Fruit fly (Drosophila melanogaster) whole organism, wandering third instar larva: ENCODE data around the gene Rchy1.

ENCODE experiments used
- Abd-B ChIP-seq: fragments of >200 bp; optimal IDR thresholded peaks from 2 replicates; lab custom pipeline; 2017; ENCODE audit warnings: missing biosample characterization, missing genetic modification characterization
- CG32264 ChIP-seq: fragments of 200-800 bp; sonication (Bioruptor generic); optimal IDR thresholded peaks from 2 replicates; lab custom pipeline; 2016; ENCODE audit warnings: missing biosample characterization, missing genetic modification characterization
- CG9705 ChIP-seq: fragments of 200-800 bp; sonication (Bioruptor generic); optimal IDR thresholded peaks from 2 replicates; lab custom pipeline; 2018; ENCODE audit warnings: missing biosample characterization, mild to moderate bottlenecking, missing genetic modification characterization
- CrebA ChIP-seq: fragments of 200-800 bp; sonication (Bioruptor generic); optimal IDR thresholded peaks from 2 replicates; lab custom pipeline; 2016; ENCODE audit warnings: missing biosample characterization, mild to moderate bottlenecking, missing genetic modification characterization, borderline replicate concordance
- Dfd ChIP-seq: fragments of >200 bp; optimal IDR thresholded peaks from 2 replicates; lab custom pipeline; 2017; ENCODE audit warnings: missing biosample characterization, missing genetic modification characterization
- Dif ChIP-seq: fragments of 200-275, 200-300 bp; sonication (Bioruptor generic); optimal IDR thresholded peaks from 2 replicates; lab custom pipeline; 2018; ENCODE audit warnings: missing biosample characterization, missing genetic modification characterization; ENCODE audit not compliant: partially characterized antibody
- GATAd ChIP-seq: sonication (Bioruptor generic); optimal IDR thresholded peaks from 2 replicates; lab custom pipeline; 2016; ENCODE audit warnings: missing biosample characterization, missing genetic modification characterization
- HLH106 ChIP-seq: fragments of 200-800 bp; optimal IDR thresholded peaks from 3 replicates; lab custom pipeline; 2019; ENCODE audit warnings: missing biosample characterization, mild to moderate bottlenecking, missing genetic modification characterization, moderate library complexity
- Hnf4 ChIP-seq: fragments of 200-800 bp; sonication (Bioruptor generic); optimal IDR thresholded peaks from 2 replicates; lab custom pipeline; 2016; ENCODE audit warnings: missing biosample characterization, mild to moderate bottlenecking, missing genetic modification characterization
- Hr78 ChIP-seq: fragments of >200 bp; optimal IDR thresholded peaks from 2 replicates; lab custom pipeline; 2017; ENCODE audit warnings: missing biosample characterization, missing genetic modification characterization
- Hr83 ChIP-seq: fragments of 200-300 bp; sonication (Bioruptor generic); optimal IDR thresholded peaks from 2 replicates; lab custom pipeline; 2016; ENCODE audit warnings: missing biosample characterization, mild to moderate bottlenecking, missing genetic modification characterization, moderate library complexity; ENCODE audit not compliant: poor library complexity, severe bottlenecking
- Jra ChIP-seq: sonication (Bioruptor generic); optimal IDR thresholded peaks from 2 replicates; lab custom pipeline; 2016; ENCODE audit warnings: missing biosample characterization, missing genetic modification characterization
- Mio ChIP-seq: sonication (Bioruptor generic); optimal IDR thresholded peaks from 2 replicates; lab custom pipeline; 2016; ENCODE audit warnings: missing biosample characterization, missing genetic modification characterization
- Myc ChIP-seq: fragments of >200 bp; optimal IDR thresholded peaks from 2 replicates; lab custom pipeline; 2017
- N ChIP-seq: fragments of >200 bp; optimal IDR thresholded peaks from 2 replicates; lab custom pipeline; 2018; ENCODE audit warnings: missing biosample characterization, missing external identifiers, missing genetic modification characterization
- OdsH ChIP-seq: fragments of 200-800 bp; sonication (Bioruptor generic); optimal IDR thresholded peaks from 2 replicates; lab custom pipeline; 2016; ENCODE audit warnings: missing biosample characterization, mild to moderate bottlenecking, missing genetic modification characterization
- Rel ChIP-seq, 2 experiments: fragments of 200-800 bp; sonication (Bioruptor generic) in 1 of 2; optimal IDR thresholded peaks; 2 replicates in 1 of 2; 3 replicates in 1 of 2; lab custom pipeline; 2016 to 2019; ENCODE audit warnings: mild to moderate bottlenecking in 2 of 2, missing biosample characterization in 2 of 2, missing genetic modification characterization in 2 of 2, moderate library complexity in 1 of 2
- Sp1 ChIP-seq: fragments of 200-800 bp; sonication (Bioruptor generic); optimal IDR thresholded peaks from 3 replicates; lab custom pipeline; 2019; ENCODE audit warnings: missing biosample characterization, mild to moderate bottlenecking, missing genetic modification characterization, moderate library complexity
- Vsx2 ChIP-seq: fragments of 200-300, 225-300 bp; sonication (Bioruptor generic); optimal IDR thresholded peaks from 2 replicates; lab custom pipeline; 2018; ENCODE audit warnings: missing biosample characterization, missing genetic modification characterization; ENCODE audit not compliant: partially characterized antibody
- br ChIP-seq: fragments of 200-800 bp; sonication (Bioruptor generic); optimal IDR thresholded peaks from 2 replicates; lab custom pipeline; 2016; ENCODE audit warnings: missing biosample characterization, missing genetic modification characterization
- brk ChIP-seq: fragments of 200-800 bp; sonication (Bioruptor generic); optimal IDR thresholded peaks from 2 replicates; lab custom pipeline; 2016; ENCODE audit warnings: missing biosample characterization, mild to moderate bottlenecking, missing genetic modification characterization
- dl ChIP-seq, 2 experiments: fragments of 175-275, 200-275 bp in 1 of 2; fragments of 200-275 bp in 1 of 2; sonication (Bioruptor generic); optimal IDR thresholded peaks; lab custom pipeline; 2018; ENCODE audit warnings: mild to moderate bottlenecking in 2 of 2, missing biosample characterization in 2 of 2, missing genetic modification characterization in 2 of 2, moderate library complexity in 2 of 2; ENCODE audit not compliant: partially characterized antibody in 2 of 2, insufficient read depth in 1 of 2
- dmrt93B ChIP-seq: fragments of 200-800 bp; sonication (Bioruptor generic); optimal IDR thresholded peaks from 2 replicates; lab custom pipeline; 2018; ENCODE audit warnings: missing biosample characterization, mild to moderate bottlenecking, missing genetic modification characterization
- dsf ChIP-seq: sonication (Bioruptor generic); optimal IDR thresholded peaks from 2 replicates; lab custom pipeline; 2016; ENCODE audit warnings: missing biosample characterization, missing genetic modification characterization, borderline replicate concordance
- ey ChIP-seq: fragments of 200-800 bp; sonication (Bioruptor generic); optimal IDR thresholded peaks from 2 replicates; lab custom pipeline; 2016; ENCODE audit warnings: missing biosample characterization, missing genetic modification characterization
- foxo ChIP-seq, 2 experiments: fragments of 200-800 bp; sonication (Bioruptor generic); optimal IDR thresholded peaks; 2 replicates in 1 of 2; 3 replicates in 1 of 2; lab custom pipeline; 2016 to 2017; ENCODE audit warnings: missing biosample characterization in 2 of 2, missing genetic modification characterization in 2 of 2
- fru ChIP-seq: fragments of 200-800 bp; sonication (Bioruptor generic); optimal IDR thresholded peaks from 3 replicates; lab custom pipeline; 2016; ENCODE audit warnings: missing biosample characterization, mild to moderate bottlenecking, missing genetic modification characterization
- h ChIP-seq: fragments of 200-800 bp; sonication (Bioruptor generic); optimal IDR thresholded peaks from 3 replicates; lab custom pipeline; 2016; ENCODE audit warnings: missing biosample characterization, mild to moderate bottlenecking, missing genetic modification characterization
- jim ChIP-seq: fragments of 175-275, 200-325 bp; sonication (Bioruptor generic); optimal IDR thresholded peaks from 2 replicates; lab custom pipeline; 2016; ENCODE audit warnings: missing biosample characterization, mild to moderate bottlenecking, missing genetic modification characterization
- lola ChIP-seq: fragments of >200 bp; optimal IDR thresholded peaks from 2 replicates; lab custom pipeline; 2017; ENCODE audit warnings: missing biosample characterization, missing genetic modification characterization
- pan ChIP-seq: fragments of >200 bp; optimal IDR thresholded peaks from 2 replicates; lab custom pipeline; 2017
- psq ChIP-seq: fragments of 200-800 bp; sonication (Bioruptor generic); optimal IDR thresholded peaks from 3 replicates; lab custom pipeline; 2017; ENCODE audit warnings: missing biosample characterization, mild to moderate bottlenecking, missing genetic modification characterization, moderate library complexity
- rgr ChIP-seq: fragments of 200-800 bp; sonication (Bioruptor generic); optimal IDR thresholded peaks from 3 replicates; lab custom pipeline; 2016; ENCODE audit warnings: missing biosample characterization, mild to moderate bottlenecking, missing genetic modification characterization
- sage ChIP-seq: fragments of 200-800 bp; sonication (Bioruptor generic); optimal IDR thresholded peaks from 2 replicates; lab custom pipeline; 2016; ENCODE audit warnings: missing biosample characterization, mild to moderate bottlenecking, missing genetic modification characterization
- sv ChIP-seq: fragments of 200-800 bp; sonication (Bioruptor generic); optimal IDR thresholded peaks from 3 replicates; lab custom pipeline; 2016; ENCODE audit warnings: missing biosample characterization, missing genetic modification characterization
- tai ChIP-seq: sonication (Bioruptor generic); optimal IDR thresholded peaks from 2 replicates; lab custom pipeline; 2016; ENCODE audit warnings: missing biosample characterization, missing genetic modification characterization
- usp ChIP-seq: fragments of >200 bp; optimal IDR thresholded peaks from 2 replicates; lab custom pipeline; 2017; ENCODE audit warnings: missing biosample characterization, missing genetic modification characterization
- woc ChIP-seq: sonication (Bioruptor generic); optimal IDR thresholded peaks from 2 replicates; lab custom pipeline; 2016; ENCODE audit warnings: missing biosample characterization, mild to moderate bottlenecking, missing genetic modification characterization

The Rchy1 gene

dm6 chr2L:6461497-6461896, 4.0 kb downstream of the Rchy1 start (continued):
- TF ChIP-seq Hnf4 (peak; percentile 61), fru (GFP tag; lab: Kevin White, UChicago) (peak; percentile 65), dmrt93B (peak; percentile 12), tai (GFP tag; lab: Kevin White, UChicago) (no peak), sage (GFP tag; lab: Kevin White, UChicago) (no peak), Myc (lab: Kevin White, UChicago) (no peak), pan (lab: Kevin White, UChicago) (no peak), ey (GFP tag; lab: Kevin White, UChicago) (no peak), h (peak; percentile 88), HLH106 (tag; lab: Kevin White, UChicago) (peak; percentile 42), sv (no peak), lola (GFP tag; lab: Kevin White, UChicago) (no peak)

dm6 chr2L:6457583-6457982, 7.9 kb downstream of the Rchy1 start:
- TF ChIP-seq CG32264 (no peak), Rel (GFP tag; optimal IDR thresholded peaks at IDR 0.05; lab: Kevin White, UChicago) (no peak), Rel (tag; optimal IDR thresholded peaks at IDR 0.05; lab: Kevin White, UChicago) (peak; percentile 5), CrebA (no peak), Sp1 (GFP tag; lab: Kevin White, UChicago) (no peak)

dm6 chr2L:6455955-6456599, 9.4 kb downstream of the Rchy1 start, which contains the start of gene frj:
Gene frj, plus strand, starts transcription at chr2L:6456052.
- TF ChIP-seq woc (GFP tag; lab: Kevin White, UChicago) = peak; percentile 47
- peak; percentile 57 for TF ChIP-seq HLH106 (tag; lab: Kevin White, UChicago)
- TF ChIP-seq CG32264 = no peak
- peak; percentile 21 for TF ChIP-seq Myc (lab: Kevin White, UChicago)
- TF ChIP-seq usp = no peak
- TF ChIP-seq foxo (GFP tag; optimal IDR thresholded peaks at IDR 0.05; lab: Kevin White, UChicago) = peak in 1 of 2 experiments; percentile 51
- peak; percentile 49 for TF ChIP-seq lola (GFP tag; lab: Kevin White, UChicago)
- TF ChIP-seq tai (GFP tag; lab: Kevin White, UChicago) = no peak
- no peak for TF ChIP-seq Dfd
- TF ChIP-seq br (GFP tag; lab: Kevin White, UChicago) = no peak
- no peak for TF ChIP-seq Mio
- peak; percentile 13 for TF ChIP-seq psq (GFP tag; lab: Kevin White, UChicago)
- TF ChIP-seq h = peak; percentile 42
- no peak for TF ChIP-seq Hr83 (GFP tag; lab: Kevin White, UChicago)
- peak; percentile 26 for TF ChIP-seq Abd-B
- TF ChIP-seq CrebA = no peak
- no peak for TF ChIP-seq Sp1 (GFP tag; lab: Kevin White, UChicago)
- TF ChIP-seq dl (GFP tag; optimal IDR thresholded peaks at IDR 0.05; lab: Kevin White, UChicago; ENCODE audit: insufficient read depth in 1 of 2, partially characterized antibody in 2 of 2) = no peak
- TF ChIP-seq Vsx2 (GFP tag; lab: Kevin White, UChicago) = no peak
- peak; percentile 17 for TF ChIP-seq OdsH
- no peak for TF ChIP-seq pan (lab: Kevin White, UChicago)
- peak; percentile 50 for TF ChIP-seq CG9705 (GFP tag; lab: Kevin White, UChicago)
- TF ChIP-seq Hr78 (GFP tag; lab: Kevin White, UChicago) = peak; percentile 87
- TF ChIP-seq ey (GFP tag; lab: Kevin White, UChicago) = peak; percentile 47
- TF ChIP-seq dsf (GFP tag; lab: Kevin White, UChicago) = peak; percentile 20
- TF ChIP-seq Dif (GFP tag; lab: Kevin White, UChicago) = no peak
- peak; percentile 45 for TF ChIP-seq fru (GFP tag; lab: Kevin White, UChicago)
- TF ChIP-seq dmrt93B = peak; percentile 49
- peak; percentile 63 for TF ChIP-seq Hnf4
- TF ChIP-seq Jra (GFP tag; lab: Kevin White, UChicago) = peak; percentile 52
- TF ChIP-seq jim (GFP tag; lab: Kevin White, UChicago) = no peak
- TF ChIP-seq N (GFP tag; lab: Kevin White, UChicago) = peak; percentile 89
- TF ChIP-seq GATAd (GFP tag; lab: Kevin White, UChicago) = no peak
- TF ChIP-seq brk = no peak
- TF ChIP-seq rgr = peak; percentile 49
- TF ChIP-seq sage (GFP tag; lab: Kevin White, UChicago) = peak; percentile 3
- no peak for TF ChIP-seq Rel (GFP tag; optimal IDR thresholded peaks at IDR 0.05; lab: Kevin White, UChicago)
- no peak for TF ChIP-seq Rel (tag; optimal IDR thresholded peaks at IDR 0.05; lab: Kevin White, UChicago)
- peak; percentile 63 for TF ChIP-seq sv
